Fruit fly (Drosophila melanogaster) whole organism, prepupa: ENCODE results near the gene Ced-12.
A peak's percentile ranks its signal among the peaks of the same experiment; 100 is the strongest.

Experiments
- CG10631 ChIP-seq: fragments of 200-800 bp; sonication (Bioruptor generic); optimal IDR thresholded peaks from 2 replicates; lab custom pipeline; 2016; ENCODE audit warnings: missing biosample characterization, missing genetic modification characterization
- CG11294 ChIP-seq: fragments of 200-800 bp; sonication (Bioruptor generic); IDR thresholded peaks from 2 replicates; pipeline ENCODE4 v1.3.6; 2022; ENCODE audit warnings: missing biosample characterization, missing genetic modification characterization
- CG11762 ChIP-seq: fragments of 200-800 bp; sonication (Bioruptor generic); optimal IDR thresholded peaks from 3 replicates; lab custom pipeline; 2016; ENCODE audit warnings: missing biosample characterization, missing genetic modification characterization; ENCODE audit not compliant: insufficient read depth
- CG15336 ChIP-seq: fragments of 200-800 bp; sonication (Bioruptor generic); IDR thresholded peaks from 2 replicates; pipeline ENCODE4 v1.3.6; 2022; ENCODE audit warnings: missing biosample characterization, missing genetic modification characterization
- CG1621 ChIP-seq: fragments of 200-800 bp; sonication (Bioruptor generic); optimal IDR thresholded peaks from 3 replicates; lab custom pipeline; 2018; ENCODE audit warnings: missing biosample characterization, mild to moderate bottlenecking, missing genetic modification characterization
- CG32006 ChIP-seq: fragments of 200-800 bp; sonication (Bioruptor generic); optimal IDR thresholded peaks from 3 replicates; lab custom pipeline; 2017; ENCODE audit warnings: missing biosample characterization, mild to moderate bottlenecking, missing genetic modification characterization
- CG3919 ChIP-seq: fragments of 200-800 bp; sonication (Bioruptor generic); optimal IDR thresholded peaks from 3 replicates; lab custom pipeline; 2016; ENCODE audit warnings: missing biosample characterization, missing genetic modification characterization
- CG4318 ChIP-seq: fragments of 200-800 bp; sonication (Bioruptor generic); optimal IDR thresholded peaks from 3 replicates; lab custom pipeline; 2017; ENCODE audit warnings: missing biosample characterization, mild to moderate bottlenecking, missing genetic modification characterization
- CG6163 ChIP-seq: fragments of 200-800 bp; sonication (Bioruptor generic); IDR thresholded peaks from 3 replicates; pipeline ENCODE4 v1.3.6; 2022; ENCODE audit warnings: missing biosample characterization, missing genetic modification characterization
- CG6276 ChIP-seq: fragments of 200-800 bp; sonication (Bioruptor generic); optimal IDR thresholded peaks from 2 replicates; lab custom pipeline; 2017; ENCODE audit warnings: missing biosample characterization, mild to moderate bottlenecking, missing genetic modification characterization
- CG6792 ChIP-seq: fragments of 200-800 bp; sonication (Bioruptor generic); optimal IDR thresholded peaks from 3 replicates; lab custom pipeline; 2016; ENCODE audit warnings: missing biosample characterization, missing genetic modification characterization
- CG6808 ChIP-seq: fragments of 200-800 bp; sonication (Bioruptor generic); optimal IDR thresholded peaks from 3 replicates; lab custom pipeline; 2017; ENCODE audit warnings: missing biosample characterization, missing genetic modification characterization, mild to moderate bottlenecking, moderate library complexity, missing genetic modification reagents
- CG6854 ChIP-seq: fragments of 200-800 bp; sonication (Bioruptor generic); optimal IDR thresholded peaks from 2 replicates; lab custom pipeline; 2017; ENCODE audit warnings: missing biosample characterization, mild to moderate bottlenecking, missing genetic modification characterization
- Eip78C ChIP-seq: fragments of 200-800 bp; sonication (Bioruptor generic); peaks from one replicate; lab custom pipeline; 2016; ENCODE audit warnings: missing biosample characterization, missing genetic modification characterization
- Eip93F ChIP-seq: fragments of 200-800 bp; sonication (Bioruptor generic); optimal IDR thresholded peaks from 2 replicates; lab custom pipeline; 2016; ENCODE audit warnings: missing biosample characterization, mild to moderate bottlenecking, missing genetic modification characterization
- Gug ChIP-seq: fragments of 200-800 bp; sonication (Bioruptor generic); IDR thresholded peaks from 2 replicates; pipeline ENCODE4 v1.3.6; 2022; ENCODE audit warnings: missing biosample characterization, missing genetic modification characterization
- Hr39 ChIP-seq: fragments of 200-800 bp; sonication (Bioruptor generic); optimal IDR thresholded peaks from 2 replicates; lab custom pipeline; 2016; ENCODE audit warnings: missing biosample characterization, missing genetic modification characterization
- Hr4 ChIP-seq: fragments of 200-800 bp; sonication (Bioruptor generic); optimal IDR thresholded peaks from 3 replicates; lab custom pipeline; 2016; ENCODE audit warnings: missing biosample characterization, missing genetic modification characterization
- Lpt ChIP-seq: fragments of 200-800 bp; sonication (Bioruptor generic); optimal IDR thresholded peaks from 3 replicates; lab custom pipeline; 2016; ENCODE audit warnings: missing biosample characterization, missing genetic modification characterization
- OdsH ChIP-seq: fragments of 200-800 bp; sonication (Bioruptor generic); optimal IDR thresholded peaks from 3 replicates; lab custom pipeline; 2016; ENCODE audit warnings: missing biosample characterization, missing genetic modification characterization
- Smox ChIP-seq: fragments of 200-800 bp; sonication (Bioruptor generic); optimal IDR thresholded peaks from 3 replicates; lab custom pipeline; 2016; ENCODE audit warnings: missing biosample characterization, missing genetic modification characterization
- Sox102F ChIP-seq: fragments of 200-800 bp; sonication (Bioruptor generic); optimal IDR thresholded peaks from 2 replicates; lab custom pipeline; 2016; ENCODE audit warnings: missing biosample characterization, mild to moderate bottlenecking, missing genetic modification characterization
- achi ChIP-seq: fragments of 200-800 bp; sonication (Bioruptor generic); optimal IDR thresholded peaks from 3 replicates; lab custom pipeline; 2016; ENCODE audit warnings: missing biosample characterization, missing genetic modification characterization
- acj6 ChIP-seq: fragments of 200-800 bp; sonication (Bioruptor generic); optimal IDR thresholded peaks from 3 replicates; lab custom pipeline; 2016; ENCODE audit warnings: missing biosample characterization, missing genetic modification characterization
- dac ChIP-seq: fragments of 200-800 bp; sonication (Bioruptor generic); optimal IDR thresholded peaks from 2 replicates; lab custom pipeline; 2017; ENCODE audit warnings: missing biosample characterization, mild to moderate bottlenecking, missing genetic modification characterization
- dsx ChIP-seq: fragments of 200-800 bp; optimal IDR thresholded peaks from 3 replicates; lab custom pipeline; 2019; ENCODE audit warnings: missing biosample characterization, mild to moderate bottlenecking, missing genetic modification characterization, moderate library complexity; ENCODE audit not compliant: poor library complexity, severe bottlenecking
- fd59A ChIP-seq: fragments of 200-800 bp; sonication (Bioruptor generic); optimal IDR thresholded peaks from 2 replicates; lab custom pipeline; 2017; ENCODE audit warnings: missing biosample characterization, mild to moderate bottlenecking, missing genetic modification characterization, missing genetic modification reagents
- lz ChIP-seq: fragments of 200-800 bp; sonication (Bioruptor generic); optimal IDR thresholded peaks from 3 replicates; lab custom pipeline; 2016; ENCODE audit warnings: missing biosample characterization, missing genetic modification characterization
- pdm3 ChIP-seq: fragments of 200-800 bp; sonication (Bioruptor generic); optimal IDR thresholded peaks from 3 replicates; lab custom pipeline; 2016; ENCODE audit warnings: missing biosample characterization, missing genetic modification characterization
- salr ChIP-seq, 2 experiments: fragments of 200-800 bp; sonication (Bioruptor generic); optimal IDR thresholded peaks; 3 replicates each; lab custom pipeline; 2016 to 2018; ENCODE audit warnings: missing biosample characterization in 2 of 2, missing genetic modification characterization in 2 of 2, mild to moderate bottlenecking in 1 of 2
- spab ChIP-seq: fragments of 200-800 bp; sonication (Bioruptor generic); optimal IDR thresholded peaks from 2 replicates; lab custom pipeline; 2017; ENCODE audit warnings: missing biosample characterization, mild to moderate bottlenecking, missing genetic modification characterization, missing genetic modification reagents
- ss ChIP-seq, 2 experiments: fragments of 200-800 bp; sonication (Bioruptor generic); optimal IDR thresholded peaks; 2 replicates in 1 of 2; 3 replicates in 1 of 2; lab custom pipeline; 2017 to 2018; ENCODE audit warnings: mild to moderate bottlenecking in 2 of 2, missing biosample characterization in 2 of 2, missing genetic modification characterization in 2 of 2, moderate library complexity in 1 of 2
- svp ChIP-seq: fragments of 200-800 bp; sonication (Bioruptor generic); peaks from one replicate; lab custom pipeline; 2016; ENCODE audit warnings: missing biosample characterization, missing genetic modification characterization
- topi ChIP-seq: fragments of 200-800 bp; sonication (Bioruptor generic); optimal IDR thresholded peaks from 3 replicates; lab custom pipeline; 2016; ENCODE audit warnings: missing biosample characterization, missing genetic modification characterization
- vri ChIP-seq: fragments of 200-800 bp; sonication (Bioruptor generic); optimal IDR thresholded peaks from 3 replicates; lab custom pipeline; 2016; ENCODE audit warnings: missing biosample characterization, mild to moderate bottlenecking, missing genetic modification characterization

Ced-12 gene

DNA sequence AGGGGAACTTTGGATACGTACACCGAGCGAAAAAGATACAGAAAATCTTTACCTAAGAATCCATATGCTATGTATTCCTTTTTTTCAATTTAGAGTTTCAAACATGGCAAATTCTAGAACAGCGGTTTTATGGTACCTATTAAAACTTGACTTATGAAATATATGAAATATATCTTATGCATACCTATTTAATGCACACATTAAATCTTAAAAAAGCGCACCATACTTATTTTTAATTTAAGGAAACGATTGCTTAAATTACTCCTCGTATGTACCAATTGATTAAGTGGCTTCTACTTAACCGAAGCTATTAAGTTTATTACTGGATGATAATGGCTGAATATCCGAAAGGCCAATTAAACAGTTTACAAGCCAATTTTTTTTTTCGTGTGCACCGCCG, 22.4 kb downstream of the Ced-12 start (continued):
- TF ChIP-seq Hr39 (GFP tag; lab: Kevin White, UChicago): no peak
- peak; percentile 49 for TF ChIP-seq svp (GFP tag; lab: Kevin White, UChicago)
- TF ChIP-seq spab (GFP tag; lab: Kevin White, UChicago): peak; percentile 16
- TF ChIP-seq CG15336 (GFP tag; lab: Robert Waterston, UW): no peak
- no peak for TF ChIP-seq topi (GFP tag; lab: Kevin White, UChicago)
- peak; percentile 44 for TF ChIP-seq CG32006 (GFP tag; lab: Kevin White, UChicago)
- TF ChIP-seq ss (GFP tag; optimal IDR thresholded peaks at IDR 0.05; lab: Kevin White, UChicago): no peak
- peak in 1 of 2 experiments; percentile 49 for TF ChIP-seq salr (GFP tag; optimal IDR thresholded peaks at IDR 0.05; lab: Kevin White, UChicago)

DNA sequence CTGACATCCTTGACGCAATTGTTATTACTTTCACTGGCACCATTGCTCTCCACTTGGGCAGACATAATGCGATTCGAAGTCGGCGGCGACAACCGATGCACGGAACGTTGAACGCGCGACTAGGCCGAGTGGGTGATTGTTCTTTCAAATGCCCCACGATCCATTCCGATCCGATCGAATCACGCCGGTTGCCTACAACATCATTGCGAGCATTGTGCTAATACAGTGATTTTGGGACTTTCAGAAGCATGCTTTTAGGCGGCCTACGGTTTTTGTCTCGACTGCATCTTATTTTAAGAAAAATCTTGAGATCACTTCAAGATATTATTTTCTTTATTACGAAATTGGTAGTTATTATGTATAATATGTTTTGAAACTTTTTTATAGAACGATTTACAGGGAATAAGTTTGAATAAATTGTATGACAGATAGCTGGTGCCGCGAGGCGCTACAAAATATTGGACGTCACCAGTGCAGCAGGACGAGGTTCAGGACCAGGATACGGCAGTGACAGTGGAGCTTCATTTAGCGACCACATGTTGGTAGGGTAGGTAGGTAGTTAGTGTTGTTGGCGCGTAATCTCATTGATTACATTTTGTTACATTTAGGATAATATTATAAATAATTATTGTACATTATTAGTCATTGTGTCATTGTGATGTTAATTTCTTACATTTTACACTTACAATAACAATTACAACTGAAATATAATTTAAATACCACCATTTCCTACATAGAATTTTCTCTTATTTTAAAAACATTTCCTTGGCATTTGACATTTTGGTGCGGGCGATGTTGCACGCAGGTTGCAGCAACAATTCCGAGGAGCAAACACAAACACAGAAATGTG, 35.9 kb downstream of the Ced-12 start, which contains the start of gene rho-6:
TSS of gene rho-6 (minus strand) at position 137 of the 850 bp plus-strand sequence.
- TF ChIP-seq OdsH (peak; percentile 8), pdm3 (peak; percentile 2), CG6808 (no peak), Smox (no peak), CG11294 (no peak), CG3919 (peak; percentile 15), CG32006 (GFP tag; lab: Kevin White, UChicago) (peak; percentile 52), CG15336 (GFP tag; lab: Robert Waterston, UW) (no peak), achi (peak; percentile 37), acj6 (GFP tag; lab: Kevin White, UChicago) (peak; percentile 6), fd59A (GFP tag; lab: Kevin White, UChicago) (no peak), Hr4 (GFP tag; lab: Kevin White, UChicago) (peak; percentile 35), Sox102F (GFP tag; lab: Kevin White, UChicago) (no peak), CG6792 (GFP tag; lab: Kevin White, UChicago) (no peak), CG10631 (peak; percentile 0), Lpt (GFP tag; lab: Kevin White, UChicago) (no peak), CG6163 (GFP tag; lab: Robert Waterston, UW) (no peak), Eip78C (GFP tag; lab: Kevin White, UChicago) (peak; percentile 63), lz (GFP tag; lab: Kevin White, UChicago) (no peak)
- TF ChIP-seq, all 60 proteins: peak for 9

DNA sequence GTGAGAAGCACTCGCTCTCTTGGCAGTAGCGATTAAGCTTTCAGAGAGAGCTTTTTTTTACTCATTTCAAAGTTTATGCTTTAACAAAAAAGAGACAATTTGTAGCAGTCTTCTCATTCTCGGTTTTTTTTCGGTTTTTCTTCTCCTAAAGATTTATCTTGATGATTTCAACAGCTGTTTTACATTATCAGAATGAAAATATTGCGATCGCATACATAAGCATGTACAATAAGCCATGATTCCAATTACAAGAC, 36.4 kb downstream of the Ced-12 start:
- TF ChIP-seq CG4318 (GFP tag; lab: Kevin White, UChicago) (no peak), Hr4 (GFP tag; lab: Kevin White, UChicago) (no peak), dac (GFP tag; lab: Kevin White, UChicago) (no peak), CG32006 (GFP tag; lab: Kevin White, UChicago) (no peak), Lpt (GFP tag; lab: Kevin White, UChicago) (no peak), CG11762 (no peak), OdsH (no peak), vri (no peak), Hr39 (GFP tag; lab: Kevin White, UChicago) (no peak), pdm3 (no peak), CG1621 (tag; lab: Kevin White, UChicago) (no peak), CG6163 (GFP tag; lab: Robert Waterston, UW) (no peak), dsx (GFP tag; lab: Kevin White, UChicago) (no peak), CG10631 (no peak), Eip93F (GFP tag; lab: Kevin White, UChicago) (no peak), CG6276 (no peak), CG6854 (GFP tag; lab: Kevin White, UChicago) (no peak)

DNA sequence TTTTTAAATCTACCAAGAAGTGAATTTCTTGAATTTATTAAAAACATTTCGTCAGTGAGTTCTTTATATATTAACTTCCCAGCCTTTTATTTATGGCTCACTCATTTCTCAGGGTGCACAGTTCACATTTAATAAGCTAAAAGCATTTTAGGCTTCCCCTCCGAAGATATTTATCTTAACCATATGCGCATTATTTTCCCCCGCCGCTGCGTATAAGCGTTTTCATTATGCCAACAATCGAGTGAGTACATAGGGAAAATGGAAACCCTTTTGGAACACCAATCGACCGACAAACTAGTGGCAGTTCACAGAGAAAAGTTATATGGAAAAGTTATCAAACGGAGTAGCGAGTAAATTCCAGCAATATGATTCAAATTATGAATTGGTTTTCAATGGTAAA, 40.1 kb downstream of the Ced-12 start, which contains the start of gene Gr33a:
TSS of gene Gr33a (plus strand) at position 301 of the 400 bp plus-strand sequence.
- no peak for TF ChIP-seq achi
- no peak for TF ChIP-seq ss (GFP tag; optimal IDR thresholded peaks at IDR 0.05; lab: Kevin White, UChicago)
- no peak for TF ChIP-seq Hr4 (GFP tag; lab: Kevin White, UChicago)
- no peak for TF ChIP-seq CG11762
- no peak for TF ChIP-seq CG15336 (GFP tag; lab: Robert Waterston, UW)
- no peak for TF ChIP-seq Gug (GFP tag; lab: Robert Waterston, UW)
- no peak for TF ChIP-seq svp (GFP tag; lab: Kevin White, UChicago)
- no peak for TF ChIP-seq CG11294
- TF ChIP-seq vri: no peak
- no peak for TF ChIP-seq salr (GFP tag; optimal IDR thresholded peaks at IDR 0.05; lab: Kevin White, UChicago)
